Worm (Caenorhabditis elegans) whole organism, mixed stage, embryonic: ENCODE measurements around the gene chd-3.

Source experiments
- bed-3 ChIP-seq: fragments of 200-800 bp; sonication (Bioruptor generic); optimal IDR thresholded peaks from 3 replicates; lab custom pipeline; 2018; ENCODE audit warnings: mild to moderate bottlenecking, missing genetic modification characterization, moderate library complexity, missing compliant biosample characterization
- ceh-39 ChIP-seq: fragments of 150-350 bp; optimal IDR thresholded peaks from 2 replicates; lab custom pipeline; 2014; ENCODE audit warnings: missing biosample characterization, missing genetic modification characterization
- ceh-43 ChIP-seq: fragments of 200-800 bp; sonication (Bioruptor generic); optimal IDR thresholded peaks from 2 replicates; lab custom pipeline; 2018; ENCODE audit warnings: mild to moderate bottlenecking, missing genetic modification characterization, moderate library complexity, missing compliant biosample characterization
- ces-1 ChIP-seq: fragments of 150-350 bp; optimal IDR thresholded peaks from 2 replicates; lab custom pipeline; 2014; ENCODE audit warnings: missing biosample characterization, missing genetic modification reagents, missing genetic modification characterization
- cnd-1 ChIP-seq: fragments of 200-800 bp; sonication (Bioruptor generic); optimal IDR thresholded peaks from 2 replicates; lab custom pipeline; 2018; ENCODE audit warnings: mild to moderate bottlenecking, missing genetic modification characterization, missing compliant biosample characterization
- drap-1 ChIP-seq: fragments of 200-800 bp; sonication (Bioruptor generic); optimal IDR thresholded peaks from 3 replicates; lab custom pipeline; 2018; ENCODE audit warnings: mild to moderate bottlenecking, missing genetic modification characterization, missing compliant biosample characterization
- elt-1 ChIP-seq: sonication (generic microtip); optimal IDR thresholded peaks from 2 replicates; lab custom pipeline; 2017; ENCODE audit warnings: missing genetic modification characterization, mild to moderate bottlenecking, missing compliant biosample characterization, antibody characterized with exemption, moderate library complexity, borderline replicate concordance; ENCODE audit not compliant: insufficient read depth
- flh-1 ChIP-seq: fragments of 200-800 bp; sonication (Bioruptor generic); optimal IDR thresholded peaks from 2 replicates; lab custom pipeline; 2018; ENCODE audit warnings: mild to moderate bottlenecking, missing genetic modification characterization, moderate library complexity, missing compliant biosample characterization
- ham-2 ChIP-seq: fragments of 200-800 bp; sonication (Bioruptor generic); optimal IDR thresholded peaks from 2 replicates; lab custom pipeline; 2018; ENCODE audit warnings: mild to moderate bottlenecking, missing genetic modification characterization, missing compliant biosample characterization
- hlh-1 ChIP-seq: fragments of 150-350 bp; optimal IDR thresholded peaks from 2 replicates; lab custom pipeline; 2014; ENCODE audit warnings: missing biosample characterization, missing genetic modification reagents, missing genetic modification characterization
- lin-13 ChIP-seq: fragments of 150-350 bp; optimal IDR thresholded peaks from 2 replicates; lab custom pipeline; 2014; ENCODE audit warnings: missing biosample characterization, missing genetic modification characterization
- lin-32 ChIP-seq: fragments of 200-800 bp; sonication (Bioruptor generic); optimal IDR thresholded peaks from 2 replicates; lab custom pipeline; 2018; ENCODE audit warnings: mild to moderate bottlenecking, missing genetic modification characterization, missing compliant biosample characterization
- lsy-2 ChIP-seq: fragments of 150-350 bp; optimal IDR thresholded peaks from 2 replicates; lab custom pipeline; 2014; ENCODE audit warnings: missing biosample characterization, missing genetic modification characterization
- mab-5 ChIP-seq: fragments of 150-350 bp; optimal IDR thresholded peaks from 2 replicates; lab custom pipeline; 2014; ENCODE audit warnings: missing biosample characterization, missing genetic modification characterization
- mep-1 ChIP-seq: fragments of 150-350 bp; optimal IDR thresholded peaks from 2 replicates; lab custom pipeline; 2017; ENCODE audit warnings: missing biosample characterization, missing genetic modification reagents, missing genetic modification characterization, inconsistent platforms
- nhr-12 ChIP-seq: fragments of 150-350 bp; optimal IDR thresholded peaks from 2 replicates; lab custom pipeline; 2014; ENCODE audit warnings: missing biosample characterization, missing genetic modification characterization
- nhr-2 ChIP-seq: fragments of 150-350 bp; optimal IDR thresholded peaks from 2 replicates; lab custom pipeline; 2014; ENCODE audit warnings: missing biosample characterization, missing genetic modification characterization
- nhr-28 ChIP-seq: fragments of 150-350 bp; optimal IDR thresholded peaks from 2 replicates; lab custom pipeline; 2014; ENCODE audit warnings: missing biosample characterization, missing genetic modification characterization
- nhr-76 ChIP-seq: sonication (generic microtip); optimal IDR thresholded peaks from 2 replicates; lab custom pipeline; 2017; ENCODE audit warnings: missing biosample characterization, missing genetic modification characterization
- sem-2 ChIP-seq: fragments of 200-800 bp; sonication (Bioruptor generic); optimal IDR thresholded peaks from 2 replicates; lab custom pipeline; 2018; ENCODE audit warnings: mild to moderate bottlenecking, missing genetic modification characterization, missing compliant biosample characterization
- snpc-4 ChIP-seq: fragments of 150-350 bp; optimal IDR thresholded peaks from 2 replicates; lab custom pipeline; 2014; ENCODE audit warnings: missing biosample characterization, missing genetic modification characterization
- sptf-1 ChIP-seq: sonication (generic microtip); optimal IDR thresholded peaks from 2 replicates; lab custom pipeline; 2017; ENCODE audit warnings: mild to moderate bottlenecking, missing genetic modification characterization, moderate library complexity, missing compliant biosample characterization
- tbx-8 ChIP-seq: fragments of 200-800 bp; sonication (Bioruptor generic); optimal IDR thresholded peaks from 2 replicates; lab custom pipeline; 2018; ENCODE audit warnings: mild to moderate bottlenecking, missing genetic modification characterization, moderate library complexity, missing compliant biosample characterization
- unc-120 ChIP-seq: sonication (generic microtip); optimal IDR thresholded peaks from 2 replicates; lab custom pipeline; 2017; ENCODE audit warnings: missing genetic modification characterization, missing compliant biosample characterization; ENCODE audit not compliant: poor library complexity, severe bottlenecking
- unc-39 ChIP-seq: fragments of 150-350 bp; optimal IDR thresholded peaks from 2 replicates; lab custom pipeline; 2014; ENCODE audit warnings: missing biosample characterization, missing genetic modification characterization
- unc-62 ChIP-seq: fragments of 150-350 bp; optimal IDR thresholded peaks from 2 replicates; lab custom pipeline; 2014; ENCODE audit warnings: missing biosample characterization, missing genetic modification reagents, missing genetic modification characterization
- zip-8 ChIP-seq: fragments of 150-350 bp; optimal IDR thresholded peaks from 2 replicates; lab custom pipeline; 2014; ENCODE audit warnings: missing biosample characterization, missing genetic modification characterization
- ztf-11 ChIP-seq: fragments of 150-350 bp; optimal IDR thresholded peaks from 2 replicates; lab custom pipeline; 2014; ENCODE audit warnings: missing biosample characterization, missing genetic modification characterization

chd-3 gene

DNA sequence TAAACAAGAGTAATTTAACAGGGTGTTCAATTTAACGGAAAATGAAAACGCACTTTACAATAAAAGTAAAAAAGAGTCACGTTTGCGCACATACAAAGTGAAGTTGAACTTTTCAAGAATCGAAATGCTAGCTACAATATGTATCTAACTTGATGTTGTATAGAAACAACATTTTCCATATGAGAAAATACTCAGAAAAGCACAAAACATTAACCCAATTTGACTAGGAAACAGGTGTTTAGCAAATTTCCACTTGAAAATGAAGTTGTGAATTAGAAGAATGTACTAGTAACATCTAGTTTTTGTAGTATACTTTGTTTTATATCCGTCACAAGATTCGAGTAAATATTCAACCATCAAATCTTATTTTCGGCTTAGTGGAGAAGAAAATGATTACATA is 32.5 kb upstream of the chd-3 start, which contains the start of gene gpc-1:
gpc-1 (minus strand) TSS at position 117 of the 400 bp plus-strand sequence.
- no peak for TF ChIP-seq drap-1 (GFP tag; lab: Kevin White, UChicago)
- TF ChIP-seq unc-62 (GFP tag; lab: Kevin White, UChicago): no peak
- no peak for TF ChIP-seq ham-2
- no peak for TF ChIP-seq ztf-11 (tag; lab: Kevin White, UChicago)
- TF ChIP-seq sem-2 (GFP tag; lab: Kevin White, UChicago): no peak
- TF ChIP-seq mep-1 (tag; lab: Kevin White, UChicago): no peak
- TF ChIP-seq elt-1 (tag; lab: Kevin White, UChicago): no peak
- TF ChIP-seq ces-1 (GFP tag; lab: Kevin White, UChicago): peak; percentile 26
- TF ChIP-seq lin-13 (tag; lab: Kevin White, UChicago): no peak

DNA sequence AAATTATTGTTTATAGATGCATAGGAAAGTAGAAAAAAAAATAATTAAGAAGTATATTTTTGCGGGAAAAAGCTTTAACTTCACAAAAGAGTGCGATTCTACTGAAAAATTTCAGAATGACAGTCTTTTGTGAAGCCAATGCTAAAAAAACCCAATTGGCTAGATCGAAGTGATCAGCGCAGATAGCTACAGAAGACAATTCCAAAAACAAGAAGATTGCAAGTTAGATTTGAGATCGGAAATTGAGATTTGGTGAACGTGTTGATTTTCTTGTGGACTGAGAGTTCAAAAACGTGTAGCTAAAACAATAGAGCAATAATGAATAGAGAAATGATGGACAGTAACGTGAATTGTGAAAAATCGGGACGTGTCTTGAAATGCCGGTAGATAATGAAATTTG is 28.8 kb upstream of the chd-3 start:
- no peak for TF ChIP-seq flh-1 (GFP tag; lab: Kevin White, UChicago)
- TF ChIP-seq elt-1 (tag; lab: Kevin White, UChicago): peak; percentile 35

DNA sequence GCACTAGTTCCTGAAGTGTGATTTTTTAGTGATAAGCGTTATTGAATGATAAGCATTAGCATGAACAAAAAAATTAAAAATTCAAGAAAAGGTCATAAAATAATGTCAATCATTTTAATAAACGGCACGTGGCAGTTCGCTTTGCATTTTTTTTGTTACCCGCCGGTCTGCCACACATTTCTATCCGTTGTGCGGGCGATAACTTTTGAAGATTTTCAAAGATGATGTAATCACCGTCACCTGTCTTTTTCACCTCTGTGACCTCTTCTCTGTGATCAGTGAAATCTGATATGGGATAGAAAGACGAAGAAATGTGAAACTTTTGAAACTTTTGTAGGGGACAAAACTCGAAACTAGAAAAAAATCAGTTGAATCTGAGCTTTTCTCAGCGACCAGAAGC is 25.5 kb upstream of the chd-3 start:
- no peak for TF ChIP-seq unc-120 (tag; lab: Kevin White, UChicago)
- TF ChIP-seq hlh-1 (tag; lab: Kevin White, UChicago): peak; percentile 71

DNA sequence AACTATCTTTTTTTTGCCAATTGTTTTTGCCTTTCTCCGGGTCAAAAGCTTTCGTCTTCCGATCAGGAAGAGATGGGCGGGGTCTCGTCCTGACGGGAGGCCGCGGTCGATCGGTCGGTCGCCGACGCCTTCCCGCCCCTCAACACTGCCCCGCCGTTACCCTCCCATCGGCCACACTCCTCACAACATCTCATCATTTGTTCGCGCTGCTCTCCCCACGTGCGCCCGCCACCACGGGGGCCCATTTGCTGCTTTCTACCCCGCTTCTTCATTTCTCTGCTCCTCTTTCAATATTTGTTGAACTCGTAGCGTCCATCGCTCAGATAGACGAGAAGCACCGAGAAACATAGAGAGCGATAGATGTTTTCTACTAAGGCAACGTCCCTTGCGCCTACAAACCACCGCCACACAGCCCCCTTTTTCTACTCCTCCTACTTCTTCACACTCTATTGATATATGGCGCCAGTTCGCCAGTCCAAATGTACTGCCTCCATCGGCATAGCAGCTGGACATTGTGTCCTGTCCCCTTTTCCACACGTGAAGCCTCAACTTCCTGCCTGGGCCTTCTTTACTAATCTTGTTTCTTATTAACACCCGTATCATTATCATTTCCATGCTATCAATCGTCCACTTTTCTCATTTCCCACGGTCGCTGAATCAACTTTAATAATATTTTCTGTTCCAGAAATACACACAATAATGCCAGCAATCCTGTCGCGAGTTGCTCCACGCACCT is 24.6 kb upstream of the chd-3 start, which contains the start of gene bcat-1:
bcat-1 (plus strand) TSS at position 686 of the 736 bp plus-strand sequence.
- TF ChIP-seq unc-120 (tag; lab: Kevin White, UChicago) (peak; percentile 43), sptf-1 (peak; percentile 52), ham-2 (peak; percentile 2), snpc-4 (tag; lab: Kevin White, UChicago) (no peak)

DNA sequence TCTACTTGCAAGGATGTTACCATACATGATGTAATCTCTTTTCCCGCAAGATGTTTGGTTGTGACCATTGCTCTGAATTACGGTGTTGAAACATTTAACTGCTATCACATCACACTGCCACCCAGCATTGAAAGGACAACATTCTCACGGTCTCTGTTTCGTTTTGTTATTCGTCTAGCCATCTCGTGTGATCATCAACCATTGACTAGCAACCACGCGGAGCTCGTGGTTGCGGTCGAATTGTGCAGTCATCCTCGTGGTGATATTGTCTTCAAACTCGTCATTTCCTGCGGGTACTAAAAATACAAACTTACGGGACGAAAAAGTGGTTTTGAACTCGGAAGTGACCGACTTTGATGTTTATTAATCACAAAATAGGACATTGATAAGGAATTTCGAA is 23.2 kb upstream of the chd-3 start:
- TF ChIP-seq lsy-2 (tag; lab: Kevin White, UChicago) (no peak), nhr-12 (tag; lab: Kevin White, UChicago) (no peak), nhr-76 (no peak), unc-39 (no peak), ham-2 (no peak), nhr-28 (tag; lab: Kevin White, UChicago) (no peak), unc-120 (tag; lab: Kevin White, UChicago) (no peak), snpc-4 (tag; lab: Kevin White, UChicago) (no peak), cnd-1 (tag; lab: Kevin White, UChicago) (no peak), ceh-43 (GFP tag; lab: Kevin White, UChicago) (no peak), tbx-8 (GFP tag; lab: Kevin White, UChicago) (no peak), zip-8 (tag; lab: Kevin White, UChicago) (no peak), hlh-1 (tag; lab: Kevin White, UChicago) (no peak), ceh-39 (no peak), mab-5 (no peak), elt-1 (tag; lab: Kevin White, UChicago) (no peak), nhr-2 (tag; lab: Kevin White, UChicago) (no peak)

DNA sequence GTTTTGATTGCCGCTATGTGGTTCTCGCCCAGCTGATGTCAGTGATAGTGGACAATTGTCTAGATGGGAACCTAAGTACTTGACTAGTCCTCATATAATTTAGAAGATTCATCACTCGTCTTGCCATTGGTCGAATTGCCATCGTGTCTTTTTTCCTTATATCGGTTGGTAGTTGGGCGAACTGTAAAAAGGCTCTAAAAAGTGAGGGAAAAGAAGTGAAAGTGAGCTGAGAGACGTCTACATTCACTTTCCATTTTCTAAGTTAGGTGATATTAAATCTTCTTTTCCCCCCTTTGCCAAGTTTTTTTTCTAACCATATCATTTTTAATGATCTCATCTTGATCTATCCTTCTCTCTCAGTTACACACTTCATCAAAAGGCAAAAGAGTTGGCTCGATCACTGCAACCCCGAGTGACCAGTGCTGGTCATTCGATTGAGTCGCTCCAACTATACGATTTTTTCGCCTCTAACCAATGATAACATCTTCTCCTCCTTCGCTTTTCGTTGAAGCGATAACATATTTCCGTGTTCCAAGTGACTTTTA is 22.5 kb upstream of the chd-3 start:
- TF ChIP-seq tbx-8 (GFP tag; lab: Kevin White, UChicago) (no peak), bed-3 (GFP tag; lab: Kevin White, UChicago) (no peak), nhr-76 (no peak), lin-32 (GFP tag; lab: Kevin White, UChicago) (no peak), snpc-4 (tag; lab: Kevin White, UChicago) (no peak), elt-1 (tag; lab: Kevin White, UChicago) (peak; percentile 65)
